Fruit fly (Drosophila melanogaster): ENCODE measurements around the gene mei-218.

The mei-218 gene

DNA sequence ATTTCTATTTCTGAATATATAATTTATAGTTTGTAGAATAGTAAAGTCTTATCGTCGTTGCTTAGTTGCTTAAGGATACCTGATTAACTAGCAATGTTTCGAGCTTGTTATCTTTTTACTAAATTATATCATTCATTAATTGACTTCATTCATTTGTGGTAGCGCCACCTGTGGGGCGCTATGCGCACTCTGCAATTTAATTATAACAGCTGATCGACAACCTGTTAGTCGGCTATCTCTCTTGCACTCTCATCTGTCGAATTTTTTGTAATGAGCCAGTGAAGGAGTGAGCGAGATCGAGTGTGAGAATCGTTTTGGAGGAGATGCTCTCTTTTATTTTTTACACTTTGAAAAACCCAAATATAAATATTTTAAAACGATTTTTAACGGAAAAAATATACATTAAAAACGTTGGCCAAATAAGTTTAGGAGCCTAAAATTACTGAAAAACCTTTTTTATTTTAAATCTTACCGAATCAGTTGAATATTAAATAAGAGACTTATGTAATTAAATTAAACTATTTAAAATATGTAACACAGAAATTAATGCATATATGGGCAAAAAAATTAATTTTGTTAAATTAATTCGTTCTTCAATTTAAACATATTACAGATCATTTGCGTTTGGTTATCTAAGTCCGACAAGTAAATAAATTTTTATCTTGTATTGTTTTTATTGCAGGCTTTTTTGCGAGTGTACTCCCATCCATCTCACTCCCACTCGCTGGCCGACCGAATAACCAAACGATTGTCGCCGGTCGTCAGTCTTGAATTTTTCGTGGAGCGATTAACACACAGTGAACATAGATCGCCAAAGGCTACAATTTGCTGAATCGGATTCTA lies 51.5 kb downstream of the mei-218 start, which contains the start of the genes CG16700 and CG4991:
Gene CG16700 (plus strand): TSS at position 793 of the 843 bp plus-strand sequence.
Gene CG4991 (plus strand): TSS at position 793 of the 843 bp plus-strand sequence.
- TF ChIP-seq CTCF (optimal IDR thresholded peaks at IDR 0.05) (peak; percentile 78 to 87), CG8478 (optimal IDR thresholded peaks at IDR 0.05) (no peak)

DNA sequence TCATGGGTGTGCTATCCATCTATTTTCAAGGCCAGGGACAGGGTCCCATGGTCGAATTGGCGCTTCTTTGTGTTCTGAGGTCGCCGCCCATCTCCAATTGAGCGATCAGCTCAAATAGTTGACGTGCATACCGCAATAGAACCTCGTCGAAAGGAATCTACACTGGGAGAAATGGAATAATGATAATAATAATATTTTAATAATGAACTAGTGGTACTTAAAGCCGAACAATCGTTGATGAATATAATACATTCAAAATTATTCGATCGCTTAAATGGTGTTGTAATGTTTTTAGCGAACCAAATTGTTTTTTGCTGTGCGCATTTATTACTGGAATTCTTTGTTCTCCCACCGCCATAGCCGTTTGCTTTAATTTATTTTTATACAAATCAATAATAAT lies 52.2 kb downstream of the mei-218 start:
- TF ChIP-seq CTCF (optimal IDR thresholded peaks at IDR 0.05), result no peak
- no peak for TF ChIP-seq CG8478 (optimal IDR thresholded peaks at IDR 0.05)

DNA sequence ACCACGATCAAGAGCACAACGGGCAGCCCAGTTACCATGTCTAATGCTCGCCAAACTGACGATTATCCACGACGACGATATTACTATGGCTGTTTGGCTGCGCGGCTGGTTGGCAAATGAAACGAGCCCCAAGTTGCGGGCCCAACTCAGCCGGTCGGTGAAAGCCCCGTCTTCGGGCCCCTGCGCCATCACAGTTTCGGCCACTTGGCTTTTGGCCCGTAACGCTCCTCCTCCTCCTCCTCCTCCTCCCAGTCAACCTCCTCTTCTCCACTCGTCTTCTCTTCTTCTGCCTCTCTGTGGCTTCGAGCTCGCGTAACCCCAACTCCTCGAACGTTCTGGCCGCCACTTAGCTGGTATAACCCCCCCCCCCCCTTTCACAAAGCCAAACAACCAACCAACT lies 55.2 kb downstream of the mei-218 start, which contains the start of gene CG8945:
Gene CG8945 (minus strand): TSS at position 101 of the 400 bp plus-strand sequence.
- TF ChIP-seq CTCF (optimal IDR thresholded peaks at IDR 0.05), result no peak
- no peak for TF ChIP-seq CG8478 (optimal IDR thresholded peaks at IDR 0.05)

All from S2 (cell line).